Worm (Caenorhabditis elegans) whole organism, early embryonic: Measurements from ENCODE around the gene lpr-3.

Experiments
- B0310.2 ChIP-seq: sonication (generic microtip); optimal IDR thresholded peaks from 2 replicates; lab custom pipeline; 2016; ENCODE audit warnings: mild to moderate bottlenecking, missing genetic modification characterization, missing compliant biosample characterization
- ama-1 ChIP-seq: fragments of 150-350 bp; optimal IDR thresholded peaks from 2 replicates; lab custom pipeline; 2014
- ceh-36 ChIP-seq: sonication (generic microtip); optimal IDR thresholded peaks from 2 replicates; lab custom pipeline; 2016; ENCODE audit warnings: missing genetic modification characterization, inconsistent platforms, missing compliant biosample characterization
- flt-1 ChIP-seq: fragments of 200-800 bp; sonication (Bioruptor generic); IDR thresholded peaks from 2 replicates; pipeline ENCODE4 v1.3.6; 2022; ENCODE audit warnings: missing genetic modification characterization, missing compliant biosample characterization
- hmg-4 ChIP-seq: fragments of 200-800 bp; sonication (Bioruptor generic); optimal IDR thresholded peaks from 2 replicates; lab custom pipeline; 2018; ENCODE audit warnings: mild to moderate bottlenecking, missing genetic modification characterization, missing compliant biosample characterization

DNA sequence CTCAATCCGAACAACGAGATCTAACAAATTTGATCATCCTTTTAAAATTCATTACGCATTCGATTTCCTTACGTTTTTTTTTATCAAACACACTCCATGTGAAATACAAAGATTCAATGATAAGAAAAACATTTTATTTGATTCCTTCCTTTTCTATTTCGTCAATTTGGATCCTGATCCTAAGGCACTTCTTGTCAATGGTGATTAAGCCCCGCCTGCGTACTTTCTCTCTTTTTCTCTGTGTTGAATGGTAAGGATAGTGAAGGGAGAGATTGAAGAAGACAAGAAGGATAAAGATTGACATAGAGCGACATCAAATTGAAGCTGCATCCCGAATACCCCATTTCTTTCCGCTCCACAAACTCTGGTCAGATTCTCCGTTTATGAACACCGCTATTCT is 52.0 kb downstream of the lpr-3 start, which contains the start of gene grd-1:
- no peak for TF ChIP-seq hmg-4 (GFP tag; lab: Kevin White, UChicago)
- TF ChIP-seq flt-1, result no peak
- no peak for TF ChIP-seq B0310.2
- TF ChIP-seq ceh-36, result no peak
- no peak for TF ChIP-seq ama-1 (lab: Kevin White, UChicago)
